Fruit fly (Drosophila melanogaster): ENCODE data around the gene ifc.

Gene ifc

DNA sequence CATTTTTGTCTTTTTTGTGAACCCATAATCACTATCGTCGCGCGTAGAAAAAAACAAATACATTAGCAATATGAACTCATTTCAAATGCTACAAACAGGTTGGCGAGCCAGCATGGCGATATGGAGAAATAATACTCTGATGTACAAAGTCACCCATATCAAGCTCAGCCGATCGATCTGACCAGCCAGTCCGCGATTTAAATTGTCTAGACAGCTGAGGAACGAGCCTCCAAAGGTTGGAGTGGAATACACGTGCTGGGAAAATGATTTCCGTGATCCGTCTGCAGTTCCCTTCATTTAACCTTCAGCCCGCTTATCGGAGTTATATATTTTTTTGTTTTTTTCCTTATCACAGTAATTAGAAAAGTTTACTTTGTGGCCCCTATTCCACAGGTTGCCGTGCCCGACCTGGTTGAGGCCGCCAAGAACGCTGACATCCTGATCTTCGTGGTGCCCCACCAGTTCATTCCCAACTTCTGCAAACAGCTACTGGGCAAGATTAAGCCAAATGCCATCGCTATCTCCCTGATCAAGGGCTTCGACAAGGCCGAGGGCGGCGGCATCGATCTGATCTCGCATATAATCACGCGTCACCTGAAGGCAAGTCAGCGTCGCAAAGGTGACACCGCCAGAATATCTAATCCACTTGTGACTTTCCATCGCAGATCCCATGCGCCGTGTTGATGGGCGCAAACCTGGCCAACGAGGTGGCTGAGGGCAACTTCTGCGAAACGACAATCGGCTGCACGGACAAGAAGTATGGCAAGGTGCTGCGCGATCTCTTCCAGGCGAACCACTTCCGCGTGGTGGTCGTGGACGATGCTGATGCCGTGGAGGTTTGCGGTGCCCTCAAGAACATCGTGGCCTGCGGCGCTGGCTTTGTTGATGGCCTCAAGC is 40.2 kb upstream of the ifc start (continued):
- 0 out of 3 replicates have a peak, but pooled peaks have one; percentile 10 for TF ChIP-seq CG6791 (GFP tag; IDR thresholded peaks at IDR 0.05; ENCODE audit: partially characterized antibody)
- no peak for TF ChIP-seq NC2β (GFP tag; optimal IDR thresholded peaks at IDR 0.05)
- TF ChIP-seq Dfd (GFP tag; optimal IDR thresholded peaks at IDR 0.05) = no peak
- TF ChIP-seq cwo (GFP tag; optimal IDR thresholded peaks at IDR 0.05) = peak; percentile 95
- TF ChIP-seq bab2 (GFP tag; optimal IDR thresholded peaks at IDR 0.05) = no peak
- no peak for TF ChIP-seq CG2678 (tag; optimal IDR thresholded peaks at IDR 0.05)
- TF ChIP-seq peb (GFP tag; IDR thresholded peaks at IDR 0.05) = no peak
- no peak for TF ChIP-seq slp2 (GFP tag; optimal IDR thresholded peaks at IDR 0.05)
- TF ChIP-seq sug (tag; optimal IDR thresholded peaks at IDR 0.05) = peak; percentile 73
- TF ChIP-seq aop (GFP tag; IDR thresholded peaks at IDR 0.05) = no peak
- peak; percentile 84 for TF ChIP-seq exex (tag; optimal IDR thresholded peaks at IDR 0.05)
- TF ChIP-seq CG2199 (GFP tag; IDR thresholded peaks at IDR 0.05) = 0 out of 3 replicates have a peak, but pooled peaks have one; percentile 34
- TF ChIP-seq CG7987 (GFP tag; optimal IDR thresholded peaks at IDR 0.05) = peak; percentile 74
- TF ChIP-seq CG12744 (GFP tag; optimal IDR thresholded peaks at IDR 0.05) = no peak
- TF ChIP-seq Pdp1 (GFP tag; optimal IDR thresholded peaks at IDR 0.05) = peak in 1 of 2 experiments; percentile 8
- no peak for TF ChIP-seq CG12104 (GFP tag; optimal IDR thresholded peaks at IDR 0.05)
- TF ChIP-seq B-H1 (GFP tag; IDR thresholded peaks at IDR 0.05) = no peak
- TF ChIP-seq Mrtf (GFP tag; IDR thresholded peaks at IDR 0.05) = no peak
- no peak for TF ChIP-seq Xrp1 (GFP tag; IDR thresholded peaks at IDR 0.05)
- TF ChIP-seq emc (GFP tag; optimal IDR thresholded peaks at IDR 0.05) = peak; percentile 20
- TF ChIP-seq Deaf1 (tag; optimal IDR thresholded peaks at IDR 0.05) = no peak
- TF ChIP-seq Ptx1 (GFP tag; IDR thresholded peaks at IDR 0.05) = no peak
- no peak for TF ChIP-seq CG17802 (tag; optimal IDR thresholded peaks at IDR 0.05)
- no peak for TF ChIP-seq Usf (GFP tag; optimal IDR thresholded peaks at IDR 0.05)
- no peak for TF ChIP-seq CG12219 (GFP tag; optimal IDR thresholded peaks at IDR 0.05)
- no peak for TF ChIP-seq cg (GFP tag; optimal IDR thresholded peaks at IDR 0.05)
- TF ChIP-seq ato (GFP tag; IDR thresholded peaks at IDR 0.05; ENCODE audit: partially characterized antibody) = no peak
- TF ChIP-seq CG11696 (GFP tag; IDR thresholded peaks at IDR 0.05) = no peak
- no peak for TF ChIP-seq scrt (GFP tag; optimal IDR thresholded peaks at IDR 0.05)
- TF ChIP-seq seq (GFP tag; IDR thresholded peaks at IDR 0.05) = no peak
- no peak for TF ChIP-seq row (GFP tag; IDR thresholded peaks at IDR 0.05)
- TF ChIP-seq CG11560 (tag; IDR thresholded peaks at IDR 0.05) = 0 out of 3 replicates have a peak, but pooled peaks have one; percentile 60
- TF ChIP-seq az2 (GFP tag; optimal IDR thresholded peaks at IDR 0.05) = no peak
- 0 out of 3 replicates have a peak, but pooled peaks have one; percentile 4 for TF ChIP-seq ken (GFP tag; IDR thresholded peaks at IDR 0.05)
- TF ChIP-seq tup (GFP tag; optimal IDR thresholded peaks at IDR 0.05) = no peak
- TF ChIP-seq psq (GFP tag; optimal IDR thresholded peaks at IDR 0.05) = no peak
- peak in 1 of 2 experiments; percentile 3 for TF ChIP-seq Hr78 (GFP tag; optimal IDR thresholded peaks at IDR 0.05)
- no peak for TF ChIP-seq lbe (GFP tag; optimal IDR thresholded peaks at IDR 0.05)
- TF ChIP-seq Doc2 (GFP tag; IDR thresholded peaks at IDR 0.05) = no peak
- TF ChIP-seq HHEX (GFP tag; optimal IDR thresholded peaks at IDR 0.05) = no peak
- TF ChIP-seq sr (GFP tag; IDR thresholded peaks at IDR 0.05) = no peak
- peak; percentile 84 for TF ChIP-seq Med (GFP tag)
- no peak for TF ChIP-seq CG30020 (tag; optimal IDR thresholded peaks at IDR 0.05)
- no peak for TF ChIP-seq CG10366 (GFP tag; IDR thresholded peaks at IDR 0.05)
- TF ChIP-seq corto (GFP tag; optimal IDR thresholded peaks at IDR 0.05) = no peak
- TF ChIP-seq Dp (GFP tag; optimal IDR thresholded peaks at IDR 0.05) = no peak
- TF ChIP-seq CG31365 (tag; optimal IDR thresholded peaks at IDR 0.05) = no peak
- no peak for TF ChIP-seq CG8290 (GFP tag; optimal IDR thresholded peaks at IDR 0.05)
- TF ChIP-seq CG8290 (tag; optimal IDR thresholded peaks at IDR 0.05) = peak in 1 of 2 experiments; percentile 54

All from whole organism, embryonic.